Fruit fly (Drosophila melanogaster) whole organism, adult: ENCODE results near the gene dyl.

Source experiments
- CG11617 ChIP-seq: fragments of 200-800 bp; sonication (Bioruptor generic); optimal IDR thresholded peaks from 2 replicates; lab custom pipeline; 2017; ENCODE audit warnings: mild to moderate bottlenecking, missing biosample characterization, missing genetic modification reagents, missing genetic modification characterization
- CG12768 ChIP-seq: fragments of 200-800 bp; sonication (Bioruptor generic); optimal IDR thresholded peaks from 2 replicates; lab custom pipeline; 2017; ENCODE audit warnings: missing biosample characterization, missing genetic modification characterization, mild to moderate bottlenecking, moderate library complexity, missing genetic modification reagents
- CG14711 ChIP-seq: fragments of 200-800 bp; sonication (Bioruptor generic); optimal IDR thresholded peaks from 2 replicates; lab custom pipeline; 2018; ENCODE audit warnings: missing biosample characterization, mild to moderate bottlenecking, missing genetic modification characterization, moderate library complexity
- CG1620 ChIP-seq: fragments of 200-800 bp; sonication (Bioruptor generic); optimal IDR thresholded peaks from 2 replicates; lab custom pipeline; 2016; ENCODE audit warnings: missing biosample characterization, missing genetic modification characterization
- CG33017 ChIP-seq: fragments of 200-800 bp; sonication (Bioruptor generic); optimal IDR thresholded peaks from 2 replicates; lab custom pipeline; 2018; ENCODE audit warnings: missing biosample characterization, mild to moderate bottlenecking, missing genetic modification characterization, moderate library complexity
- CG5204 ChIP-seq: fragments of 200-800 bp; sonication (Bioruptor generic); optimal IDR thresholded peaks from 2 replicates; lab custom pipeline; 2016; ENCODE audit warnings: missing biosample characterization, missing genetic modification characterization
- CG7045 ChIP-seq: fragments of 200-800 bp; sonication (Bioruptor generic); optimal IDR thresholded peaks from 2 replicates; lab custom pipeline; 2017; ENCODE audit warnings: missing biosample characterization, mild to moderate bottlenecking, missing genetic modification characterization
- CG7101 ChIP-seq: fragments of 200-800 bp; sonication (Bioruptor generic); optimal IDR thresholded peaks from 2 replicates; lab custom pipeline; 2018; ENCODE audit warnings: missing biosample characterization, mild to moderate bottlenecking, missing genetic modification characterization, moderate library complexity
- Clk ChIP-seq: fragments of 200-800 bp; sonication (Bioruptor generic); optimal IDR thresholded peaks from 2 replicates; lab custom pipeline; 2017; ENCODE audit warnings: missing biosample characterization, missing genetic modification characterization
- Crg-1 ChIP-seq: fragments of 200-800 bp; sonication (Bioruptor generic); optimal IDR thresholded peaks from 2 replicates; lab custom pipeline; 2016; ENCODE audit warnings: missing biosample characterization, missing genetic modification characterization
- Hr96 ChIP-seq: fragments of 200-800 bp; sonication (Bioruptor generic); optimal IDR thresholded peaks from 2 replicates; lab custom pipeline; 2016; ENCODE audit warnings: missing biosample characterization, missing genetic modification characterization
- Mnt ChIP-seq: fragments of 200-800 bp; sonication (Bioruptor generic); optimal IDR thresholded peaks from 2 replicates; lab custom pipeline; 2016; ENCODE audit warnings: missing biosample characterization, mild to moderate bottlenecking, missing genetic modification characterization
- bab1 ChIP-seq: fragments of 200-800 bp; sonication (Bioruptor generic); optimal IDR thresholded peaks from 3 replicates; lab custom pipeline; 2019; ENCODE audit warnings: missing biosample characterization, mild to moderate bottlenecking, missing genetic modification characterization, moderate library complexity
- cic ChIP-seq: fragments of 200-800 bp; sonication (Bioruptor generic); optimal IDR thresholded peaks from 2 replicates; lab custom pipeline; 2017; ENCODE audit warnings: missing biosample characterization, mild to moderate bottlenecking, missing genetic modification characterization, moderate library complexity
- cnc ChIP-seq, 2 experiments: fragments of >200 bp; optimal IDR thresholded peaks; 2 replicates each; lab custom pipeline; 2017
- kay ChIP-seq: fragments of 200-800 bp; sonication (Bioruptor generic); peaks from one replicate; lab custom pipeline; 2016; ENCODE audit warnings: missing biosample characterization, missing genetic modification characterization, borderline replicate concordance
- ovo ChIP-seq: fragments of 200-800 bp; sonication (Bioruptor generic); optimal IDR thresholded peaks from 2 replicates; lab custom pipeline; 2016; ENCODE audit warnings: missing biosample characterization, missing genetic modification characterization
- pad ChIP-seq: fragments of 200-800 bp; sonication (Bioruptor generic); optimal IDR thresholded peaks from 3 replicates; lab custom pipeline; 2017; ENCODE audit warnings: missing biosample characterization, missing genetic modification characterization, mild to moderate bottlenecking, moderate library complexity, missing genetic modification reagents
- tj ChIP-seq: fragments of 200-800 bp; sonication (Bioruptor generic); optimal IDR thresholded peaks from 3 replicates; lab custom pipeline; 2017; ENCODE audit warnings: missing biosample characterization, mild to moderate bottlenecking, missing genetic modification characterization, moderate library complexity
- toe ChIP-seq: fragments of 200-800 bp; sonication (Bioruptor generic); optimal IDR thresholded peaks from 2 replicates; lab custom pipeline; 2016; ENCODE audit warnings: missing biosample characterization, missing genetic modification characterization

Gene dyl

DNA sequence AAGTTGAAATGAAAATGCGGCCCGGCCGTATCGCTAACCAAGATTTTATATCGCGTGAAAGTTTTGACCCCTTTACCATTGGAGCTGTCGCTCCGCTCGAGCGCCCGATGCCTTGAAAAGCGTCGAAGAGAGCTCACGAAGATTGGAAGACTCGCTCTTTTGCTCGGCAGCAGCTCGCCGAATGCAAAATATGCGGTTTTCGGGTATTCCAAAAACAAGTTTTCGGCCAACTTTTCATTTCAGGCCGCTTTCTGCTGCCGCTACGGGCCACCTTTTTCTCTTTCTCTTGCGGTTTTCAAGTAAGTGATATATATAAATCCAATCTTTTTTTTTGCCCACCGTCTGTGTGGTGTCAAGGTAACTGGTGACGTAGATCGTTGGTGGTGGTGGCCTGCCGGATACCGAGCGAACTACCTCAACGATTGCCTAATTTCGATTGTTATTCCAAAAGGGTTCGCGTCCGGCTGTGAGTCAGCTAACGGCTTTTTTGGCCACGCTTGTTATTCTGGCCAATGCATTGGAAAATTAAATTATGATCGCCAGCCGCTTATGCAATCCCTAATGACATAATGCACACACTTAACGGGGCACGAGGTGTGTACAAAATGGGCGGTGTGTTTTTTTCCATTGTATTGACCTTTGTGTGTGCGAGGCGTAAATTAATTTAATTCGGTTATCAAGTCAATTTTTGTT lies at the start of gene dyl:
Gene dyl, minus strand, starts transcription at position 28 of the 693 bp plus-strand sequence.
- no peak for TF ChIP-seq CG5204 (GFP tag; lab: Kevin White, UChicago)
- no peak for TF ChIP-seq CG14711
- TF ChIP-seq ovo (GFP tag; lab: Kevin White, UChicago): no peak
- TF ChIP-seq kay (GFP tag; lab: Kevin White, UChicago): no peak
- no peak for TF ChIP-seq CG11617 (GFP tag; lab: Kevin White, UChicago)
- TF ChIP-seq CG1620 (GFP tag; lab: Kevin White, UChicago): no peak
- no peak for TF ChIP-seq CG12768 (GFP tag; lab: Kevin White, UChicago)
- TF ChIP-seq Hr96 (GFP tag; lab: Kevin White, UChicago): no peak
- TF ChIP-seq CG33017 (tag; lab: Kevin White, UChicago): no peak
- TF ChIP-seq cnc (optimal IDR thresholded peaks at IDR 0.05; lab: Kevin White, UChicago): no peak
- TF ChIP-seq CG7101 (tag; lab: Kevin White, UChicago): no peak
- TF ChIP-seq Crg-1 (GFP tag; lab: Kevin White, UChicago): no peak
- TF ChIP-seq Mnt (GFP tag; lab: Kevin White, UChicago): no peak
- no peak for TF ChIP-seq tj (GFP tag; lab: Kevin White, UChicago)

DNA sequence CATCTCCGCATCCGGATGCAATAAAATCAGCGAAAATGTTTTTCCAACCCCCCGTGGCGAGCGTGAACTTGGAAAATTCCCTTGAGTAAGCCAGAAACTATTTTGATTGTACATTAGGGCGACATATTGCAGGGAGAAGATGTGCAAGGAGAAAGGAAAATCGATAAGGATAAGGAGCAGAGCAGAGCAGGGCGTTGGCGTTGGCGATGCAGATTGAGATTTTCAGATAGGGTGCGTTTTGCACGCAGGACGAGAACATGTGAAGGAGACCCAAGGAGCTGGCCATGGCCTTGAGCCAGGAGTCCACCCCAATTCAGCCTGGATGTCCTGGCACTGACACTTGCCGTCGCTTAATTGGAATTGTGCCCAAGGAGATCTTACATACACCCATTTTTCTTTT lies 49.5 kb upstream of the dyl start:
- TF ChIP-seq CG11617 (GFP tag; lab: Kevin White, UChicago): no peak
- TF ChIP-seq Hr96 (GFP tag; lab: Kevin White, UChicago): no peak
- no peak for TF ChIP-seq CG1620 (GFP tag; lab: Kevin White, UChicago)
- TF ChIP-seq ovo (GFP tag; lab: Kevin White, UChicago): no peak
- no peak for TF ChIP-seq CG33017 (tag; lab: Kevin White, UChicago)
- TF ChIP-seq CG5204 (GFP tag; lab: Kevin White, UChicago): no peak
- no peak for TF ChIP-seq CG7045 (GFP tag; lab: Kevin White, UChicago)
- TF ChIP-seq Clk (GFP tag; lab: Kevin White, UChicago): no peak
- TF ChIP-seq tj (GFP tag; lab: Kevin White, UChicago): no peak
- no peak for TF ChIP-seq Crg-1 (GFP tag; lab: Kevin White, UChicago)
- TF ChIP-seq CG14711: no peak
- TF ChIP-seq cic (GFP tag; lab: Kevin White, UChicago): no peak
- no peak for TF ChIP-seq CG12768 (GFP tag; lab: Kevin White, UChicago)
- no peak for TF ChIP-seq cnc (optimal IDR thresholded peaks at IDR 0.05; lab: Kevin White, UChicago)
- no peak for TF ChIP-seq Mnt (GFP tag; lab: Kevin White, UChicago)
- no peak for TF ChIP-seq toe (GFP tag; lab: Kevin White, UChicago)

DNA sequence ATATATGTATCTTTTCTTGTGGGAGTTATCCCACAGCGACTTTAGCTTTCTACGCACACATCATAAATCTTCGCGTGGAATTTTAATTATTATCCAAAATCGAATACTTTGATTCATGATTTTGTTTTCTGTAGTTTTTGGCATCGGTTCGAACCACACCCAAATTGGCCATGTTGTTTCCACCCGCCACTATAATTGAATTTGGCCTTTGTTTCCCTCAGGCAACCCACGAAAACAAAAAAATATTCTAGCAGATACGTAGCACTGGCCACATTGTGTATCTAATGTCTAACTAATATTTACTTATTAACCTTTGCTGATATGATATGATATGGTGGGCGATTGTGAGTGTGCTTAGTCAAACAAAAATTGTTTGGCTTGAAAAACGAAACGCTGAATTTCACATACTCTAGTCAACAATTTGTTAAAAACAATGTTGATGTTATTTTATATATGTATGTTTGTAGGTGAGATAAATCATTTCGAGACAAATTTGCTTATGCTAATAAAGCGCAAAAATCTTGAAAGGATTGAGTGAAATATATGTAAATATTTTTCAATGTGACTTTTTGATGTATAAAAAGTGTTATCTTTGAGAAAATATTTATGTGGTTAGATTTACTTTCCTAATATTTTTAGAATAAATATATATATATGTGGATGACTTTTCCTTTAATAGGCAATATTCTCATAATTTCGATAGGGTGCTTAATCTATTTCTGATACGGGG lies 47.5 kb upstream of the dyl start:
- TF ChIP-seq cnc (optimal IDR thresholded peaks at IDR 0.05; lab: Kevin White, UChicago) (no peak), CG11617 (GFP tag; lab: Kevin White, UChicago) (peak; percentile 10), kay (GFP tag; lab: Kevin White, UChicago) (peak; percentile 77), CG7101 (tag; lab: Kevin White, UChicago) (no peak)

DNA sequence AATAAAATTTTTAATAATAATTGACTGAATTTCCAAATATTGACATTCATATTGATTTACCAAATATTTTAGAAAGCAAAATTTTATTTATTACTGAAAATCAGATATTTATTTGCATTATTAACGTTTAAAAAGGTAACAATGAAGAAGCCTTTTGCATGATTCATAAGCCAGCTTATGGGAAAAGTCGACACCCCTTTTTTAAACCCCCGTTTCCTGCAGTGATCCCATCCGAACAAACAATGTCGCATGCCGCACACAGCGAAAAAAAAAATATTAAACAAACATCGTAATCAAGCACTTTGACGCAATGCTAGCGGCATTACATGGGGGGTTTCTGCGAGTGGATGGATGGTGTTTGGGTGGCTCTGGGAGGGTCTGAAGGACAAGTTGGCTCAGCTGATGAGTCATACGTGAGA lies 46.1 kb upstream of the dyl start:
- TF ChIP-seq bab1 (no peak), ovo (GFP tag; lab: Kevin White, UChicago) (peak; percentile 38)

dm6 chr3L:4352649-4353048 lies 45.1 kb upstream of the dyl start:
- TF ChIP-seq Crg-1 (GFP tag; lab: Kevin White, UChicago) (no peak), bab1 (no peak), cnc (optimal IDR thresholded peaks at IDR 0.05; lab: Kevin White, UChicago) (no peak), Mnt (GFP tag; lab: Kevin White, UChicago) (no peak), CG14711 (no peak), CG7045 (GFP tag; lab: Kevin White, UChicago) (no peak), ovo (GFP tag; lab: Kevin White, UChicago) (no peak), toe (GFP tag; lab: Kevin White, UChicago) (no peak), tj (GFP tag; lab: Kevin White, UChicago) (no peak)

dm6 chr3L:4352009-4352408 lies 44.5 kb upstream of the dyl start:
- TF ChIP-seq Mnt (GFP tag; lab: Kevin White, UChicago) (no peak), CG1620 (GFP tag; lab: Kevin White, UChicago) (no peak), pad (GFP tag; lab: Kevin White, UChicago) (no peak), cnc (optimal IDR thresholded peaks at IDR 0.05; lab: Kevin White, UChicago) (no peak), Hr96 (GFP tag; lab: Kevin White, UChicago) (no peak), kay (GFP tag; lab: Kevin White, UChicago) (no peak), CG12768 (GFP tag; lab: Kevin White, UChicago) (no peak), Clk (GFP tag; lab: Kevin White, UChicago) (no peak), tj (GFP tag; lab: Kevin White, UChicago) (no peak), CG33017 (tag; lab: Kevin White, UChicago) (no peak), CG5204 (GFP tag; lab: Kevin White, UChicago) (no peak), Crg-1 (GFP tag; lab: Kevin White, UChicago) (no peak), toe (GFP tag; lab: Kevin White, UChicago) (no peak), ovo (GFP tag; lab: Kevin White, UChicago) (no peak), CG14711 (no peak), CG11617 (GFP tag; lab: Kevin White, UChicago) (no peak), cic (GFP tag; lab: Kevin White, UChicago) (no peak)
